Fruit fly (Drosophila melanogaster) whole organism, embryonic: ENCODE results near the gene Agpat3.

Source experiments
- Blimp-1 ChIP-seq: fragments of 200-800 bp; sonication (Bioruptor generic); optimal IDR thresholded peaks from 3 replicates; lab custom pipeline; 2018; ENCODE audit warnings: missing biosample characterization, missing genetic modification characterization, mild to moderate bottlenecking, moderate library complexity, missing genetic modification reagents
- CG11085 ChIP-seq: fragments of 200-800 bp; sonication (Bioruptor generic); IDR thresholded peaks from 2 replicates; pipeline ENCODE4 v1.3.6; 2022; ENCODE audit warnings: missing biosample characterization, missing genetic modification characterization
- CG11247 ChIP-seq: fragments of 200-800 bp; sonication (Bioruptor generic); IDR thresholded peaks from 2 replicates; pipeline ENCODE4 v1.3.6; 2022; ENCODE audit warnings: missing biosample characterization, missing genetic modification characterization
- CG11723 ChIP-seq: fragments of 200-800 bp; sonication (Bioruptor generic); optimal IDR thresholded peaks from 2 replicates; lab custom pipeline; 2017; ENCODE audit warnings: missing biosample characterization, mild to moderate bottlenecking, missing genetic modification characterization
- CG12744 ChIP-seq: fragments of 200-800 bp; sonication (Bioruptor generic); optimal IDR thresholded peaks from 2 replicates; lab custom pipeline; 2016; ENCODE audit warnings: missing biosample characterization, missing genetic modification characterization
- CG13296 ChIP-seq: fragments of 200-800 bp; sonication (Bioruptor generic); optimal IDR thresholded peaks from 3 replicates; lab custom pipeline; 2018; ENCODE audit warnings: missing biosample characterization, mild to moderate bottlenecking, missing genetic modification characterization
- CG14441 ChIP-seq: fragments of 200-800 bp; sonication (Bioruptor generic); IDR thresholded peaks from 2 replicates; pipeline ENCODE4 v1.3.6; 2022; ENCODE audit warnings: missing biosample characterization, missing genetic modification characterization
- CG15073 ChIP-seq: fragments of 200-800 bp; sonication (Bioruptor generic); optimal IDR thresholded peaks from 2 replicates; lab custom pipeline; 2016; ENCODE audit warnings: missing biosample characterization, missing genetic modification characterization
- CG15269 ChIP-seq: fragments of 200-800 bp; sonication (Bioruptor generic); optimal IDR thresholded peaks from 2 replicates; lab custom pipeline; 2018; ENCODE audit warnings: missing biosample characterization, mild to moderate bottlenecking, missing genetic modification characterization, moderate library complexity
- CG16779 ChIP-seq: fragments of 200-800 bp; sonication (Bioruptor generic); IDR thresholded peaks from 2 replicates; pipeline ENCODE4 v1.3.6; 2022; ENCODE audit warnings: missing biosample characterization, missing genetic modification characterization
- CG17328 ChIP-seq: fragments of 200-800 bp; sonication (Bioruptor generic); IDR thresholded peaks from 2 replicates; pipeline ENCODE4 v1.3.6; 2022; ENCODE audit warnings: missing biosample characterization, missing genetic modification characterization
- CG17359 ChIP-seq: fragments of 200-800 bp; sonication (Bioruptor generic); optimal IDR thresholded peaks from 3 replicates; lab custom pipeline; 2018; ENCODE audit warnings: missing biosample characterization, mild to moderate bottlenecking, missing genetic modification characterization, moderate library complexity
- CG18619 ChIP-seq: fragments of 200-800 bp; sonication (Bioruptor generic); optimal IDR thresholded peaks from 3 replicates; lab custom pipeline; 2017; ENCODE audit warnings: missing biosample characterization, mild to moderate bottlenecking, missing genetic modification characterization
- CG2116 ChIP-seq: fragments of 200-800 bp; sonication (Bioruptor generic); optimal IDR thresholded peaks from 3 replicates; lab custom pipeline; 2018; ENCODE audit warnings: missing biosample characterization, mild to moderate bottlenecking, missing genetic modification characterization
- CG3163 ChIP-seq: fragments of 200-800 bp; sonication (Bioruptor generic); optimal IDR thresholded peaks from 3 replicates; lab custom pipeline; 2016; ENCODE audit warnings: missing biosample characterization, missing genetic modification characterization
- CG3281 ChIP-seq: fragments of 200-800 bp; sonication (Bioruptor generic); optimal IDR thresholded peaks from 3 replicates; lab custom pipeline; 2017; ENCODE audit warnings: missing biosample characterization, mild to moderate bottlenecking, missing genetic modification characterization
- CG3726 ChIP-seq: fragments of 200-800 bp; sonication (Bioruptor generic); IDR thresholded peaks from 3 replicates; pipeline ENCODE4, ENCODE4 v1.3.6; 2022; ENCODE audit warnings: missing biosample characterization, missing genetic modification characterization
- CG3847 ChIP-seq: fragments of 200-800 bp; sonication (Bioruptor generic); IDR thresholded peaks from 2 replicates; pipeline ENCODE4 v1.3.6; 2022; ENCODE audit warnings: missing biosample characterization, missing genetic modification characterization
- CG4328 ChIP-seq: fragments of 200-800 bp; sonication (Bioruptor generic); optimal IDR thresholded peaks from 3 replicates; lab custom pipeline; 2017; ENCODE audit warnings: missing biosample characterization, missing genetic modification reagents, missing genetic modification characterization
- CG4854 ChIP-seq: fragments of 200-800 bp; sonication (Bioruptor generic); optimal IDR thresholded peaks from 2 replicates; lab custom pipeline; 2016; ENCODE audit warnings: missing biosample characterization, missing genetic modification characterization, inconsistent platforms
- CG6254 ChIP-seq: fragments of 200-800 bp; sonication (Bioruptor generic); optimal IDR thresholded peaks from 3 replicates; lab custom pipeline; 2017; ENCODE audit warnings: mild to moderate bottlenecking, missing biosample characterization, missing genetic modification reagents, missing genetic modification characterization
- CTCF ChIP-seq: fragments of 200-800 bp; sonication (Bioruptor generic); optimal IDR thresholded peaks from 2 replicates; lab custom pipeline; 2017; ENCODE audit warnings: missing biosample characterization, mild to moderate bottlenecking, missing genetic modification characterization, moderate library complexity
- Dref ChIP-seq: fragments of 200-800 bp; sonication (Bioruptor generic); IDR thresholded peaks from 2 replicates; pipeline ENCODE4 v1.3.6; 2022; ENCODE audit warnings: missing biosample characterization, missing genetic modification characterization
- Drgx ChIP-seq: fragments of 200-800 bp; sonication (Bioruptor generic); IDR thresholded peaks from 2 replicates; pipeline ENCODE4 v1.3.6; 2022; ENCODE audit warnings: missing biosample characterization, missing genetic modification characterization
- HLHmδ ChIP-seq: fragments of 200-800 bp; sonication (Bioruptor generic); optimal IDR thresholded peaks from 2 replicates; lab custom pipeline; 2018; ENCODE audit warnings: missing biosample characterization, mild to moderate bottlenecking, missing genetic modification characterization, moderate library complexity
- Jarid2 ChIP-seq: fragments of 200-800 bp; sonication (Bioruptor generic); optimal IDR thresholded peaks from 3 replicates; lab custom pipeline; 2017; ENCODE audit warnings: mild to moderate bottlenecking, missing biosample characterization, missing genetic modification reagents, missing genetic modification characterization
- Kr ChIP-seq: fragments of 200-800 bp; sonication (Bioruptor generic); optimal IDR thresholded peaks from 2 replicates; lab custom pipeline; 2017; ENCODE audit warnings: missing biosample characterization, mild to moderate bottlenecking, missing genetic modification characterization
- MESR4 ChIP-seq: fragments of 200-800 bp; sonication (Bioruptor generic); optimal IDR thresholded peaks from 2 replicates; lab custom pipeline; 2018; ENCODE audit warnings: missing biosample characterization, mild to moderate bottlenecking, missing genetic modification characterization, moderate library complexity
- Nf-YB ChIP-seq: fragments of 200-800 bp; sonication (Bioruptor generic); optimal IDR thresholded peaks from 3 replicates; lab custom pipeline; 2019; ENCODE audit warnings: missing biosample characterization, mild to moderate bottlenecking, missing genetic modification characterization, moderate library complexity
- Nf-YC ChIP-seq: fragments of 200-800 bp; optimal IDR thresholded peaks from 3 replicates; lab custom pipeline; 2019; ENCODE audit warnings: missing biosample characterization, mild to moderate bottlenecking, missing genetic modification characterization, moderate library complexity
- NfI ChIP-seq: fragments of 200-800 bp; sonication (Bioruptor generic); optimal IDR thresholded peaks from 3 replicates; lab custom pipeline; 2018; ENCODE audit warnings: missing biosample characterization, mild to moderate bottlenecking, missing genetic modification characterization, moderate library complexity
- Poxn ChIP-seq: fragments of 200-800 bp; sonication (Bioruptor generic); IDR thresholded peaks from 2 replicates; pipeline ENCODE4 v1.3.6; 2022; ENCODE audit warnings: missing biosample characterization, missing genetic modification characterization
- Ptx1 ChIP-seq: fragments of 200-800 bp; sonication (Bioruptor generic); IDR thresholded peaks from 2 replicates; pipeline ENCODE4 v1.3.6; 2022; ENCODE audit warnings: missing biosample characterization, missing genetic modification characterization
- Ravus ChIP-seq: fragments of 200-800 bp; sonication (Bioruptor generic); IDR thresholded peaks from 2 replicates; pipeline ENCODE4 v1.3.6; 2022; ENCODE audit warnings: missing biosample characterization, missing genetic modification characterization
- Six4 ChIP-seq: fragments of 200-800 bp; sonication (Bioruptor generic); optimal IDR thresholded peaks from 2 replicates; lab custom pipeline; 2016; ENCODE audit warnings: missing biosample characterization, missing genetic modification characterization
- aop ChIP-seq: fragments of 200-800 bp; sonication (Bioruptor generic); IDR thresholded peaks from 2 replicates; pipeline ENCODE4 v1.3.6; 2022; ENCODE audit warnings: missing biosample characterization, missing genetic modification characterization
- ap ChIP-seq: fragments of 200-800 bp; sonication (Bioruptor generic); IDR thresholded peaks from 2 replicates; pipeline ENCODE4 v1.3.6; 2022; ENCODE audit warnings: missing biosample characterization, missing genetic modification characterization
- cas ChIP-seq: fragments of 200-800 bp; sonication (Bioruptor generic); IDR thresholded peaks from 2 replicates; pipeline ENCODE4 v1.3.6; 2022; ENCODE audit warnings: missing biosample characterization, missing genetic modification characterization
- cg ChIP-seq: fragments of 200-800 bp; sonication (Bioruptor generic); optimal IDR thresholded peaks from 3 replicates; lab custom pipeline; 2019; ENCODE audit warnings: missing biosample characterization, mild to moderate bottlenecking, missing genetic modification characterization, moderate library complexity
- ci ChIP-seq: fragments of 200-800 bp; sonication (Bioruptor generic); IDR thresholded peaks from 3 replicates; pipeline ENCODE4 v1.3.6; 2022; ENCODE audit warnings: missing biosample characterization, missing genetic modification characterization
- hth ChIP-seq: fragments of >200 bp; optimal IDR thresholded peaks from 2 replicates; lab custom pipeline; 2017; ENCODE audit warnings: inconsistent platforms
- jigr1 ChIP-seq: fragments of 200-800 bp; sonication (Bioruptor generic); IDR thresholded peaks from 3 replicates; pipeline ENCODE4 v1.3.6; 2022; ENCODE audit warnings: missing biosample characterization, missing genetic modification characterization
- kni ChIP-seq: fragments of 200-800 bp; sonication (Bioruptor generic); optimal IDR thresholded peaks from 3 replicates; lab custom pipeline; 2017; ENCODE audit warnings: mild to moderate bottlenecking, missing biosample characterization, missing genetic modification reagents, missing genetic modification characterization
- nau ChIP-seq: fragments of 200-800 bp; sonication (Bioruptor generic); optimal IDR thresholded peaks from 3 replicates; lab custom pipeline; 2017; ENCODE audit warnings: missing biosample characterization, mild to moderate bottlenecking, missing genetic modification characterization, missing genetic modification reagents
- repo ChIP-seq: fragments of 200-800 bp; sonication (Bioruptor generic); optimal IDR thresholded peaks from 2 replicates; lab custom pipeline; 2016; ENCODE audit warnings: missing biosample characterization, missing genetic modification characterization
- run ChIP-seq: fragments of 200-800 bp; sonication (Bioruptor generic); optimal IDR thresholded peaks from 3 replicates; lab custom pipeline; 2018; ENCODE audit warnings: missing biosample characterization, mild to moderate bottlenecking, missing genetic modification characterization
- scrt ChIP-seq: fragments of 200-800 bp; sonication (Bioruptor generic); optimal IDR thresholded peaks from 2 replicates; lab custom pipeline; 2018; ENCODE audit warnings: missing biosample characterization, mild to moderate bottlenecking, missing genetic modification characterization, moderate library complexity
- sd ChIP-seq: fragments of 200-800 bp; sonication (Bioruptor generic); optimal IDR thresholded peaks from 3 replicates; lab custom pipeline; 2018; ENCODE audit warnings: missing biosample characterization, mild to moderate bottlenecking, missing genetic modification characterization, moderate library complexity
- tio ChIP-seq: fragments of 200-800 bp; sonication (Bioruptor generic); optimal IDR thresholded peaks from 2 replicates; lab custom pipeline; 2017; ENCODE audit warnings: missing biosample characterization, missing genetic modification characterization, inconsistent platforms
- vnd ChIP-seq: fragments of 200-800 bp; sonication (Bioruptor generic); IDR thresholded peaks from 3 replicates; pipeline ENCODE4 v1.3.6; 2022; ENCODE audit warnings: missing biosample characterization, missing genetic modification characterization; ENCODE audit not compliant: partially characterized antibody
- wor ChIP-seq: fragments of 200-800 bp; sonication (Bioruptor generic); IDR thresholded peaks from 2 replicates; pipeline ENCODE4 v1.3.6; 2022; ENCODE audit warnings: missing biosample characterization, missing genetic modification characterization

Gene Agpat3

dm6 chr3L:16409440-16410233 lies 23.9 kb upstream of the Agpat3 start (continued):
- TF ChIP-seq cas (no peak), scrt (GFP tag; lab: Kevin White, UChicago) (no peak), nau (GFP tag; lab: Kevin White, UChicago) (no peak), CG3847 (GFP tag; lab: Robert Waterston, UW) (no peak), CG11085 (GFP tag; lab: Robert Waterston, UW) (no peak), CG15073 (GFP tag; lab: Kevin White, UChicago) (no peak), jigr1 (no peak), CG16779 (GFP tag; lab: Robert Waterston, UW) (no peak), HLHmδ (GFP tag; lab: Kevin White, UChicago) (no peak), run (no peak), wor (GFP tag; lab: Robert Waterston, UW) (no peak), tio (GFP tag; lab: Kevin White, UChicago) (no peak), CG11723 (GFP tag; lab: Kevin White, UChicago) (no peak), Nf-YB (GFP tag; lab: Kevin White, UChicago) (no peak), CG3726 (no peak), aop (GFP tag; lab: Robert Waterston, UW) (no peak), Dref (no peak), kni (peak; percentile 52), CG11247 (GFP tag; lab: Robert Waterston, UW) (no peak), ap (GFP tag; lab: Robert Waterston, UW) (no peak), Ravus (GFP tag; lab: Robert Waterston, UW) (no peak), CG6254 (GFP tag; lab: Kevin White, UChicago) (no peak), CTCF (GFP tag; lab: Kevin White, UChicago) (no peak), MESR4 (no peak), CG2116 (GFP tag; lab: Kevin White, UChicago) (no peak), Ptx1 (no peak), repo (GFP tag; lab: Kevin White, UChicago) (no peak), CG15269 (no peak), CG14441 (GFP tag; lab: Robert Waterston, UW) (no peak), CG13296 (GFP tag; lab: Kevin White, UChicago) (no peak), CG12744 (GFP tag; lab: Kevin White, UChicago) (no peak), cg (GFP tag; lab: Kevin White, UChicago) (no peak), vnd (GFP tag; lab: Robert Waterston, UW) (no peak), Kr (GFP tag; lab: Kevin White, UChicago) (no peak), CG3281 (GFP tag; lab: Kevin White, UChicago) (no peak), CG17328 (peak; percentile 3; the same call in 1 of the 2 replicates), sd (peak; percentile 23), Jarid2 (GFP tag; lab: Kevin White, UChicago) (no peak), Blimp-1 (GFP tag; lab: Kevin White, UChicago) (peak; percentile 79), CG4328 (GFP tag; lab: Kevin White, UChicago) (no peak), Six4 (no peak), Nf-YC (tag; lab: Kevin White, UChicago) (no peak), Drgx (GFP tag; lab: Robert Waterston, UW) (no peak), hth (no peak), ci (GFP tag; lab: Robert Waterston, UW) (0 out of 3 replicates have a peak, but pooled peaks have one; percentile 0), CG18619 (GFP tag; lab: Kevin White, UChicago) (no peak), NfI (no peak), CG17359 (no peak), CG4854 (GFP tag; lab: Kevin White, UChicago) (no peak), CG3163 (no peak), Poxn (GFP tag; lab: Robert Waterston, UW) (no peak)
